Worm (Caenorhabditis elegans) whole organism, L1 larva: ENCODE data around the gene nhr-256.

Source experiments
- C16A3.4 ChIP-seq: fragments of 150-350 bp; optimal IDR thresholded peaks from 2 replicates; lab custom pipeline; 2014; ENCODE audit warnings: missing biosample characterization, missing genetic modification characterization
- egl-27 ChIP-seq, 2 experiments: fragments of 150-350 bp in 1 of 2; sonication (generic microtip); optimal IDR thresholded peaks; 3 replicates each; lab custom pipeline; 2017 to 2018; ENCODE audit warnings: missing biosample characterization in 2 of 2, missing genetic modification characterization in 2 of 2, missing genetic modification reagents in 2 of 2
- fkh-10 ChIP-seq: sonication (generic microtip); optimal IDR thresholded peaks from 2 replicates; lab custom pipeline; 2017; ENCODE audit warnings: missing biosample characterization, missing genetic modification reagents, missing genetic modification characterization
- lin-13 ChIP-seq: fragments of 150-350 bp; optimal IDR thresholded peaks from 2 replicates; lab custom pipeline; 2014; ENCODE audit warnings: missing biosample characterization, missing genetic modification reagents, missing genetic modification characterization
- lin-15B ChIP-seq: fragments of 150-350 bp; sonication (generic microtip); optimal IDR thresholded peaks from 3 replicates; lab custom pipeline; 2014; ENCODE audit warnings: missing biosample characterization, missing genetic modification characterization
- mdl-1 ChIP-seq, 2 experiments: fragments of 150-350 bp; optimal IDR thresholded peaks; 2 replicates each; lab custom pipeline; 2014 to 2017; ENCODE audit warnings: missing biosample characterization in 2 of 2, missing genetic modification characterization in 2 of 2, inconsistent platforms in 1 of 2
- nhr-76 ChIP-seq: sonication (generic microtip); optimal IDR thresholded peaks from 2 replicates; lab custom pipeline; 2017; ENCODE audit warnings: missing biosample characterization, missing genetic modification characterization
- skn-1 ChIP-seq: fragments of 150-350 bp; optimal IDR thresholded peaks from 2 replicates; lab custom pipeline; 2014; ENCODE audit warnings: missing biosample characterization, missing genetic modification characterization
- snpc-4 ChIP-seq: fragments of 150-350 bp; optimal IDR thresholded peaks from 2 replicates; lab custom pipeline; 2014; ENCODE audit warnings: missing biosample characterization, missing genetic modification characterization
- unc-62 ChIP-seq: fragments of 150-350 bp; optimal IDR thresholded peaks from 2 replicates; lab custom pipeline; 2014; ENCODE audit warnings: missing biosample characterization, missing genetic modification reagents, missing genetic modification characterization
- zag-1 ChIP-seq: fragments of 150-350 bp; optimal IDR thresholded peaks from 2 replicates; lab custom pipeline; 2014; ENCODE audit warnings: missing biosample characterization, missing genetic modification characterization

ce11 chrV:1734569-1734968 is 9.0 kb upstream of the nhr-256 start, which contains the start of gene str-160:
- TF ChIP-seq snpc-4 (no peak), C16A3.4 (no peak), fkh-10 (no peak), lin-13 (GFP tag; lab: Kevin White, UChicago) (no peak), mdl-1 (tag; optimal IDR thresholded peaks at IDR 0.05; lab: Kevin White, UChicago) (no peak), zag-1 (no peak), nhr-76 (tag; lab: Kevin White, UChicago) (no peak), lin-15B (tag; lab: Kevin White, UChicago) (no peak), skn-1 (tag; lab: Kevin White, UChicago) (no peak), egl-27 (tag; optimal IDR thresholded peaks at IDR 0.05; lab: Kevin White, UChicago) (no peak), unc-62 (GFP tag; lab: Kevin White, UChicago) (no peak)
